Worm (Caenorhabditis elegans): ENCODE data around the gene C45G9.6.
A peak's percentile ranks its signal among the peaks of the same experiment; 100 is the strongest.

The C45G9.6 gene

ce11 chrIII:5018116-5018689, 18.1 kb upstream of the C45G9.6 start, which contains the start of gene wip-1 (continued):
- TF ChIP-seq madf-2 (tag; optimal IDR thresholded peaks at IDR 0.05) (peak; percentile 81), zip-5 (tag; optimal IDR thresholded peaks at IDR 0.05) (peak; percentile 41), ref-2 (tag; optimal IDR thresholded peaks at IDR 0.05) (peak; percentile 88), ceh-14 (tag; optimal IDR thresholded peaks at IDR 0.05) (peak; percentile 89), dmd-4 (tag; optimal IDR thresholded peaks at IDR 0.05; ENCODE audit: borderline replicate concordance) (peak; percentile 15), npax-4 (tag; optimal IDR thresholded peaks at IDR 0.05) (no peak), nhr-232 (tag; optimal IDR thresholded peaks at IDR 0.05) (peak; percentile 59), ceh-34 (tag; optimal IDR thresholded peaks at IDR 0.05) (peak; percentile 94), ceh-9 (tag; optimal IDR thresholded peaks at IDR 0.05) (no peak), syd-9 (tag; optimal IDR thresholded peaks at IDR 0.05) (peak; percentile 78), hlh-8 (tag; optimal IDR thresholded peaks at IDR 0.05) (peak; percentile 49), pax-1 (tag; optimal IDR thresholded peaks at IDR 0.05) (no peak), unc-55 (GFP tag; optimal IDR thresholded peaks at IDR 0.05) (peak; percentile 65), ceh-30 (tag; optimal IDR thresholded peaks at IDR 0.05) (peak; percentile 77), pag-3 (tag; optimal IDR thresholded peaks at IDR 0.05; ENCODE audit: borderline replicate concordance) (no peak), unc-86 (tag; optimal IDR thresholded peaks at IDR 0.05) (peak; percentile 71), nfya-1 (tag; optimal IDR thresholded peaks at IDR 0.05) (peak; percentile 94), ceh-45 (GFP tag; IDR thresholded peaks at IDR 0.05) (0 out of 2 replicates have a peak, but pooled peaks have one; percentile 36), ceh-24 (tag; optimal IDR thresholded peaks at IDR 0.05) (no peak), sox-2 (GFP tag; IDR thresholded peaks at IDR 0.05) (no peak), sdc-2 (tag; optimal IDR thresholded peaks at IDR 0.05) (peak; percentile 79), sox-4 (tag; optimal IDR thresholded peaks at IDR 0.05) (peak; percentile 31), fax-1 (tag; optimal IDR thresholded peaks at IDR 0.05) (peak; percentile 58), elt-2 (tag; optimal IDR thresholded peaks at IDR 0.05) (peak; percentile 87), gmeb-2 (tag; optimal IDR thresholded peaks at IDR 0.05) (peak; percentile 37), eyg-1 (tag; optimal IDR thresholded peaks at IDR 0.05) (peak; percentile 40), F13H6.1 (tag; optimal IDR thresholded peaks at IDR 0.05) (peak; percentile 80), tbx-7 (tag; optimal IDR thresholded peaks at IDR 0.05) (peak; percentile 51), mec-3 (tag; optimal IDR thresholded peaks at IDR 0.05; ENCODE audit: borderline replicate concordance) (no peak), K09A11.1 (tag; optimal IDR thresholded peaks at IDR 0.05; ENCODE audit: insufficient read depth) (peak; percentile 80), lim-6 (tag; optimal IDR thresholded peaks at IDR 0.05) (peak; percentile 5)

- no peak for TF ChIP-seq ceh-9 (tag; optimal IDR thresholded peaks at IDR 0.05)
- no peak for TF ChIP-seq F13H6.1 (tag; optimal IDR thresholded peaks at IDR 0.05)
- TF ChIP-seq elt-2 (tag; optimal IDR thresholded peaks at IDR 0.05), result no peak
- TF ChIP-seq nhr-11 (tag; optimal IDR thresholded peaks at IDR 0.05), result no peak
Observed at ce11 chrIII:5020924-5021323, 15.3 kb upstream of the C45G9.6 start, which contains the start of gene mdt-11. TSS of gene mdt-11 (plus strand) at chrIII:5021224.

ce11 chrIII:5021689-5022088, 14.6 kb upstream of the C45G9.6 start, which contains the start of gene R144.3:
TSS of gene R144.3 (plus strand) at chrIII:5021989.
- TF ChIP-seq pqm-1 (tag; optimal IDR thresholded peaks at IDR 0.05) (no peak), ceh-45 (GFP tag; IDR thresholded peaks at IDR 0.05) (no peak), nhr-11 (tag; optimal IDR thresholded peaks at IDR 0.05) (no peak), K09A11.1 (tag; optimal IDR thresholded peaks at IDR 0.05; ENCODE audit: insufficient read depth) (no peak), K02D7.2 (tag; optimal IDR thresholded peaks at IDR 0.05) (no peak), pat-9 (tag; optimal IDR thresholded peaks at IDR 0.05) (no peak), ceh-34 (tag; optimal IDR thresholded peaks at IDR 0.05) (no peak)

- no peak for TF ChIP-seq ceh-45 (GFP tag; IDR thresholded peaks at IDR 0.05)
- TF ChIP-seq lim-6 (tag; optimal IDR thresholded peaks at IDR 0.05), result no peak
- TF ChIP-seq pha-4 (tag; optimal IDR thresholded peaks at IDR 0.05), result no peak
- TF ChIP-seq pros-1 (tag; optimal IDR thresholded peaks at IDR 0.05), result no peak
- TF ChIP-seq sox-4 (tag; optimal IDR thresholded peaks at IDR 0.05), result no peak
- no peak for TF ChIP-seq madf-2 (tag; optimal IDR thresholded peaks at IDR 0.05)
- no peak for TF ChIP-seq hlh-13 (GFP tag; optimal IDR thresholded peaks at IDR 0.05)
- no peak for TF ChIP-seq nhr-11 (tag; optimal IDR thresholded peaks at IDR 0.05)
- TF ChIP-seq ets-4 (tag; optimal IDR thresholded peaks at IDR 0.05), result no peak
- no peak for TF ChIP-seq fax-1 (tag; optimal IDR thresholded peaks at IDR 0.05)
- TF ChIP-seq dve-1 (tag; optimal IDR thresholded peaks at IDR 0.05), result no peak
- TF ChIP-seq ceh-24 (tag; optimal IDR thresholded peaks at IDR 0.05), result no peak
- no peak for TF ChIP-seq elt-4 (tag; optimal IDR thresholded peaks at IDR 0.05)
- TF ChIP-seq Y22D7AL.16 (tag; optimal IDR thresholded peaks at IDR 0.05), result no peak
- no peak for TF ChIP-seq nhr-232 (tag; optimal IDR thresholded peaks at IDR 0.05)
Observed at ce11 chrIII:5022964-5023363, 13.3 kb upstream of the C45G9.6 start, which contains the start of gene R144.13. TSS of gene R144.13 (plus strand) at chrIII:5023264.
